Fruit fly (Drosophila melanogaster) whole organism, embryonic: ENCODE results near the gene Cngl.
A peak's percentile ranks its signal among the peaks of the same experiment; 100 is the strongest.

ENCODE experiments used
- Atf-2 ChIP-seq: fragments of 200-800 bp; sonication (Bioruptor generic); optimal IDR thresholded peaks from 2 replicates; lab custom pipeline; 2016; ENCODE audit warnings: missing biosample characterization, missing genetic modification characterization
- BEAF-32 ChIP-seq: fragments of 200-800 bp; sonication (Bioruptor generic); optimal IDR thresholded peaks from 3 replicates; lab custom pipeline; 2017; ENCODE audit warnings: missing biosample characterization, missing genetic modification characterization, mild to moderate bottlenecking, moderate library complexity, missing genetic modification reagents
- CG10267 ChIP-seq: fragments of 200-800 bp; sonication (Bioruptor generic); optimal IDR thresholded peaks from 2 replicates; lab custom pipeline; 2018; ENCODE audit warnings: missing biosample characterization, mild to moderate bottlenecking, missing genetic modification characterization, moderate library complexity
- CG10462 ChIP-seq: fragments of 200-800 bp; sonication (Bioruptor generic); optimal IDR thresholded peaks from 2 replicates; lab custom pipeline; 2016; ENCODE audit warnings: missing biosample characterization, missing genetic modification characterization
- CG12219 ChIP-seq: fragments of 200-800 bp; sonication (Bioruptor generic); optimal IDR thresholded peaks from 3 replicates; lab custom pipeline; 2018; ENCODE audit warnings: missing biosample characterization, mild to moderate bottlenecking, missing genetic modification characterization
- CG12391 ChIP-seq: fragments of 200-800 bp; sonication (Bioruptor generic); optimal IDR thresholded peaks from 3 replicates; lab custom pipeline; 2018; ENCODE audit warnings: missing biosample characterization, mild to moderate bottlenecking, missing genetic modification characterization, moderate library complexity
- CG12744 ChIP-seq: fragments of 200-800 bp; sonication (Bioruptor generic); optimal IDR thresholded peaks from 2 replicates; lab custom pipeline; 2016; ENCODE audit warnings: missing biosample characterization, missing genetic modification characterization
- CG12769 ChIP-seq: fragments of 200-800 bp; sonication (Bioruptor generic); optimal IDR thresholded peaks from 2 replicates; lab custom pipeline; 2019; ENCODE audit warnings: missing biosample characterization, mild to moderate bottlenecking, missing genetic modification characterization, moderate library complexity
- CG13424 ChIP-seq: fragments of 200-800 bp; sonication (Bioruptor generic); optimal IDR thresholded peaks from 2 replicates; lab custom pipeline; 2019; ENCODE audit warnings: missing biosample characterization, mild to moderate bottlenecking, missing genetic modification characterization, moderate library complexity
- CG1529 ChIP-seq: fragments of 200-800 bp; sonication (Bioruptor generic); optimal IDR thresholded peaks from 3 replicates; lab custom pipeline; 2018; ENCODE audit warnings: missing biosample characterization, missing genetic modification characterization
- CG15514 ChIP-seq: fragments of 200-800 bp; sonication (Bioruptor generic); optimal IDR thresholded peaks from 3 replicates; lab custom pipeline; 2017; ENCODE audit warnings: missing biosample characterization, missing genetic modification characterization, mild to moderate bottlenecking, moderate library complexity, missing genetic modification reagents
- CG17359 ChIP-seq: fragments of 200-800 bp; sonication (Bioruptor generic); optimal IDR thresholded peaks from 3 replicates; lab custom pipeline; 2018; ENCODE audit warnings: missing biosample characterization, mild to moderate bottlenecking, missing genetic modification characterization, moderate library complexity
- CG4617 ChIP-seq: fragments of 200-800 bp; sonication (Bioruptor generic); optimal IDR thresholded peaks from 3 replicates; lab custom pipeline; 2016; ENCODE audit warnings: missing biosample characterization, missing genetic modification characterization, borderline replicate concordance
- CG4820 ChIP-seq: fragments of 200-800 bp; sonication (Bioruptor generic); optimal IDR thresholded peaks from 3 replicates; lab custom pipeline; 2016; ENCODE audit warnings: missing biosample characterization, missing genetic modification characterization
- CG6765 ChIP-seq: fragments of 200-800 bp; sonication (Bioruptor generic); optimal IDR thresholded peaks from 3 replicates; lab custom pipeline; 2017; ENCODE audit warnings: missing biosample characterization, mild to moderate bottlenecking, missing genetic modification characterization
- CG7357 ChIP-seq: fragments of 200-800 bp; sonication (Bioruptor generic); IDR thresholded peaks from 3 replicates; pipeline ENCODE4 v1.3.6; 2022; ENCODE audit warnings: missing biosample characterization, missing genetic modification characterization
- CG7372 ChIP-seq: fragments of 200-800 bp; sonication (Bioruptor generic); IDR thresholded peaks from 2 replicates; pipeline ENCODE4 v1.3.6; 2022; ENCODE audit warnings: missing biosample characterization, missing genetic modification characterization
- CG7839 ChIP-seq: fragments of 200-800 bp; sonication (Bioruptor generic); optimal IDR thresholded peaks from 3 replicates; lab custom pipeline; 2018; ENCODE audit warnings: missing biosample characterization, mild to moderate bottlenecking, missing genetic modification characterization, moderate library complexity
- CG8478 ChIP-seq: fragments of >200 bp; optimal IDR thresholded peaks from 2 replicates; lab custom pipeline; 2018
- CG9215 ChIP-seq: fragments of 200-800 bp; sonication (Bioruptor generic); IDR thresholded peaks from 2 replicates; pipeline ENCODE4 v1.3.6; 2022; ENCODE audit warnings: missing biosample characterization, missing genetic modification characterization
- CG9817 ChIP-seq: fragments of 200-800 bp; sonication (Bioruptor generic); optimal IDR thresholded peaks from 2 replicates; lab custom pipeline; 2018; ENCODE audit warnings: missing biosample characterization, mild to moderate bottlenecking, missing genetic modification characterization, moderate library complexity
- CoRest ChIP-seq: fragments of 200-800 bp; sonication (Bioruptor generic); optimal IDR thresholded peaks from 3 replicates; lab custom pipeline; 2018; ENCODE audit warnings: missing biosample characterization, mild to moderate bottlenecking, missing genetic modification characterization, moderate library complexity
- CrebB ChIP-seq: fragments of 200-800 bp; sonication (Bioruptor generic); optimal IDR thresholded peaks from 3 replicates; lab custom pipeline; 2018; ENCODE audit warnings: missing biosample characterization, mild to moderate bottlenecking, missing genetic modification characterization
- Doc3 ChIP-seq: fragments of 200-800 bp; sonication (Bioruptor generic); IDR thresholded peaks from 3 replicates; pipeline ENCODE4 v1.3.6; 2022; ENCODE audit warnings: missing biosample characterization, missing genetic modification characterization; ENCODE audit not compliant: partially characterized antibody
- Dref ChIP-seq: fragments of 200-800 bp; sonication (Bioruptor generic); IDR thresholded peaks from 2 replicates; pipeline ENCODE4 v1.3.6; 2022; ENCODE audit warnings: missing biosample characterization, missing genetic modification characterization
- Eip74EF ChIP-seq, 2 experiments: fragments of 200-800 bp in 1 of 2; fragments of >200 bp in 1 of 2; sonication (Bioruptor generic) in 1 of 2; optimal IDR thresholded peaks; 2 replicates each; lab custom pipeline; 2017 to 2019; ENCODE audit warnings: missing biosample characterization in 2 of 2, missing genetic modification characterization in 2 of 2, mild to moderate bottlenecking in 1 of 2, moderate library complexity in 1 of 2
- Hr78 ChIP-seq, 2 experiments: fragments of 200-800 bp in 1 of 2; fragments of >200 bp in 1 of 2; sonication (Bioruptor generic) in 1 of 2; optimal IDR thresholded peaks; 2 replicates each; lab custom pipeline; 2017 to 2019; ENCODE audit warnings: missing biosample characterization in 2 of 2, missing genetic modification characterization in 2 of 2, mild to moderate bottlenecking in 1 of 2, moderate library complexity in 1 of 2
- MESR4 ChIP-seq: fragments of 200-800 bp; sonication (Bioruptor generic); optimal IDR thresholded peaks from 2 replicates; lab custom pipeline; 2018; ENCODE audit warnings: missing biosample characterization, mild to moderate bottlenecking, missing genetic modification characterization, moderate library complexity
- Myb ChIP-seq: fragments of 200-800 bp; sonication (Bioruptor generic); optimal IDR thresholded peaks from 2 replicates; lab custom pipeline; 2016; ENCODE audit warnings: missing biosample characterization, missing genetic modification characterization
- NfI ChIP-seq: fragments of 200-800 bp; sonication (Bioruptor generic); optimal IDR thresholded peaks from 3 replicates; lab custom pipeline; 2018; ENCODE audit warnings: missing biosample characterization, mild to moderate bottlenecking, missing genetic modification characterization, moderate library complexity
- Ptx1 ChIP-seq: fragments of 200-800 bp; sonication (Bioruptor generic); IDR thresholded peaks from 2 replicates; pipeline ENCODE4 v1.3.6; 2022; ENCODE audit warnings: missing biosample characterization, missing genetic modification characterization
- TFAM ChIP-seq: fragments of 200-800 bp; sonication (Bioruptor generic); optimal IDR thresholded peaks from 2 replicates; lab custom pipeline; 2017; ENCODE audit warnings: missing biosample characterization, missing genetic modification characterization, inconsistent platforms
- Usf ChIP-seq: fragments of 200-800 bp; sonication (Bioruptor generic); optimal IDR thresholded peaks from 2 replicates; lab custom pipeline; 2017; ENCODE audit warnings: missing genotype, missing biosample characterization, missing genetic modification characterization
- az2 ChIP-seq: fragments of 200-800 bp; sonication (Bioruptor generic); optimal IDR thresholded peaks from 3 replicates; lab custom pipeline; 2016; ENCODE audit warnings: missing biosample characterization, missing genetic modification characterization
- bowl ChIP-seq: fragments of 200-800 bp; sonication (Bioruptor generic); IDR thresholded peaks from 2 replicates; pipeline ENCODE4 v1.3.6; 2022; ENCODE audit warnings: missing biosample characterization, missing genetic modification characterization
- cg ChIP-seq: fragments of 200-800 bp; sonication (Bioruptor generic); optimal IDR thresholded peaks from 3 replicates; lab custom pipeline; 2019; ENCODE audit warnings: missing biosample characterization, mild to moderate bottlenecking, missing genetic modification characterization, moderate library complexity
- croc ChIP-seq: fragments of 200-800 bp; sonication (Bioruptor generic); conservative IDR thresholded peaks from 3 replicates; pipeline ENCODE4 v1.3.6; 2022; ENCODE audit warnings: missing biosample characterization, missing genetic modification characterization
- dimm ChIP-seq: fragments of 200-800 bp; sonication (Bioruptor generic); IDR thresholded peaks from 2 replicates; pipeline ENCODE4 v1.3.6; 2022; ENCODE audit warnings: missing biosample characterization, missing genetic modification characterization
- gcm2 ChIP-seq: fragments of 200-800 bp; sonication (Bioruptor generic); optimal IDR thresholded peaks from 2 replicates; lab custom pipeline; 2016; ENCODE audit warnings: missing biosample characterization, missing genetic modification characterization
- gfzf ChIP-seq: fragments of 200-800 bp; sonication (Bioruptor generic); optimal IDR thresholded peaks from 2 replicates; lab custom pipeline; 2016; ENCODE audit warnings: missing biosample characterization, mild to moderate bottlenecking, missing genetic modification characterization, moderate library complexity
- grau ChIP-seq: fragments of 200-800 bp; optimal IDR thresholded peaks from 3 replicates; lab custom pipeline; 2019; ENCODE audit warnings: missing biosample characterization, mild to moderate bottlenecking, missing genetic modification characterization, moderate library complexity
- gt ChIP-seq: fragments of 200-800 bp; sonication (Bioruptor generic); IDR thresholded peaks from 2 replicates; pipeline ENCODE4 v1.3.6; 2022; ENCODE audit warnings: missing biosample characterization, missing genetic modification characterization
- hb ChIP-seq: fragments of 200-800 bp; sonication (Bioruptor generic); IDR thresholded peaks from 3 replicates; pipeline ENCODE4 v1.3.6; 2022; ENCODE audit warnings: missing biosample characterization, missing genetic modification characterization; ENCODE audit not compliant: partially characterized antibody
- hbn ChIP-seq: fragments of 200-800 bp; sonication (Bioruptor generic); IDR thresholded peaks from 2 replicates; pipeline ENCODE4 v1.3.6; 2022; ENCODE audit warnings: missing biosample characterization, missing genetic modification characterization; ENCODE audit not compliant: partially characterized antibody
- org-1 ChIP-seq: fragments of 200-800 bp; sonication (Bioruptor generic); optimal IDR thresholded peaks from 2 replicates; lab custom pipeline; 2017; ENCODE audit warnings: missing biosample characterization, missing genetic modification characterization
- phol ChIP-seq: fragments of 200-800 bp; sonication (Bioruptor generic); optimal IDR thresholded peaks from 3 replicates; lab custom pipeline; 2018; ENCODE audit warnings: missing biosample characterization, mild to moderate bottlenecking, missing genetic modification characterization, moderate library complexity
- pita ChIP-seq: fragments of 200-800 bp; sonication (Bioruptor generic); optimal IDR thresholded peaks from 2 replicates; lab custom pipeline; 2017; ENCODE audit warnings: missing biosample characterization, mild to moderate bottlenecking, missing genetic modification characterization
- sna ChIP-seq: fragments of 200-800 bp; sonication (Bioruptor generic); IDR thresholded peaks from 2 replicates; pipeline ENCODE4 v1.3.6; 2022; ENCODE audit warnings: missing biosample characterization, missing genetic modification characterization; ENCODE audit not compliant: partially characterized antibody
- tup ChIP-seq: fragments of 200-800 bp; sonication (Bioruptor generic); optimal IDR thresholded peaks from 2 replicates; lab custom pipeline; 2016; ENCODE audit warnings: missing biosample characterization, mild to moderate bottlenecking, missing genetic modification characterization, moderate library complexity
- z ChIP-seq: fragments of 200-800 bp; sonication (Bioruptor generic); IDR thresholded peaks from 3 replicates; pipeline ENCODE4 v1.3.6; 2022; ENCODE audit warnings: missing biosample characterization, missing genetic modification characterization

Gene Cngl

dm6 chrX:15482236-15482660, 41.2 kb upstream of the Cngl start, which contains the start of gene CG6340 (continued):
- TF ChIP-seq cg (GFP tag; lab: Kevin White, UChicago) (peak; percentile 67), CG4617 (GFP tag; lab: Kevin White, UChicago) (peak; percentile 21), z (GFP tag; lab: Robert Waterston, UW) (no peak), hbn (peak; percentile 61), Myb (GFP tag; lab: Kevin White, UChicago) (peak; percentile 97), CG12769 (tag; lab: Kevin White, UChicago) (no peak), CG17359 (tag; lab: Kevin White, UChicago) (no peak), CG7372 (no peak), CG1529 (GFP tag; lab: Kevin White, UChicago) (no peak), CG12219 (GFP tag; lab: Kevin White, UChicago) (no peak), CG10462 (GFP tag; lab: Kevin White, UChicago) (no peak), gcm2 (GFP tag; lab: Kevin White, UChicago) (no peak), croc (GFP tag; lab: Robert Waterston, UW) (no peak), Atf-2 (no peak), TFAM (GFP tag; lab: Kevin White, UChicago) (no peak), CG9215 (GFP tag; lab: Robert Waterston, UW) (no peak), CG6765 (GFP tag; lab: Kevin White, UChicago) (no peak), CG13424 (tag; lab: Kevin White, UChicago) (no peak), phol (tag; lab: Kevin White, UChicago) (peak; percentile 16), pita (GFP tag; lab: Kevin White, UChicago) (no peak), bowl (GFP tag; lab: Robert Waterston, UW) (no peak), CG7839 (tag; lab: Kevin White, UChicago) (no peak), CG12391 (tag; lab: Kevin White, UChicago) (no peak), Doc3 (GFP tag; lab: Robert Waterston, UW) (0 out of 3 replicates have a peak, but pooled peaks have one; percentile 41), CG7357 (GFP tag; lab: Robert Waterston, UW) (no peak), gfzf (GFP tag; lab: Kevin White, UChicago) (peak; percentile 63), CoRest (tag; lab: Kevin White, UChicago) (peak; percentile 20), gt (no peak), CG12744 (GFP tag; lab: Kevin White, UChicago) (no peak), Dref (peak; percentile 79), CG9817 (tag; lab: Kevin White, UChicago) (no peak), Eip74EF (GFP tag; optimal IDR thresholded peaks at IDR 0.05; lab: Kevin White, UChicago) (no peak), CG4820 (GFP tag; lab: Kevin White, UChicago) (no peak), Ptx1 (GFP tag; lab: Robert Waterston, UW) (no peak), org-1 (GFP tag; lab: Kevin White, UChicago) (no peak), Usf (GFP tag; lab: Kevin White, UChicago) (no peak), dimm (GFP tag; lab: Robert Waterston, UW) (no peak), MESR4 (GFP tag; lab: Kevin White, UChicago) (peak; percentile 80), BEAF-32 (GFP tag; lab: Kevin White, UChicago) (peak; percentile 84), CG8478 (lab: Kevin White, UChicago) (no peak), CrebB (tag; lab: Kevin White, UChicago) (no peak), CG15514 (GFP tag; lab: Kevin White, UChicago) (peak; percentile 68), az2 (no peak), sna (GFP tag; lab: Robert Waterston, UW) (peak; percentile 55), NfI (no peak), Hr78 (GFP tag; optimal IDR thresholded peaks at IDR 0.05; lab: Kevin White, UChicago) (no peak), tup (GFP tag; lab: Kevin White, UChicago) (no peak), hb (peak; percentile 59; the same call in 1 of the 3 replicates), CG10267 (tag; lab: Kevin White, UChicago) (peak; percentile 19), grau (tag; lab: Kevin White, UChicago) (no peak)
